Fruit fly (Drosophila melanogaster) ovary, adult (tissue): ENCODE results near the gene PH4alphaNE2.

Experiments used
- CG17801 ChIP-seq: fragments of 200-800 bp; optimal IDR thresholded peaks from 2 replicates; lab custom pipeline; 2019; ENCODE audit warnings: missing biosample characterization, mild to moderate bottlenecking, missing genetic modification characterization, moderate library complexity; ENCODE audit not compliant: partially characterized antibody

Gene PH4alphaNE2

dm6 chr3R:30512114-30512513 is at the start of gene PH4alphaNE2:
Gene PH4alphaNE2 (minus strand): TSS chr3R:30512214.
- no peak for TF ChIP-seq CG17801 (GFP tag; lab: Kevin White, UChicago)

dm6 chr3R:30561207-30561606 is 49.2 kb upstream of the PH4alphaNE2 start:
- no peak for TF ChIP-seq CG17801 (GFP tag; lab: Kevin White, UChicago)

- TF ChIP-seq CG17801 (GFP tag; lab: Kevin White, UChicago): no peak
Observed at dm6 chr3R:30560070-30560469, 48.1 kb upstream of the PH4alphaNE2 start, which contains the start of gene CG34155. Gene CG34155 (minus strand): TSS chr3R:30560199.

- no peak for TF ChIP-seq CG17801 (GFP tag; lab: Kevin White, UChicago)
Observed at dm6 chr3R:30552548-30552947, 40.5 kb upstream of the PH4alphaNE2 start.

dm6 chr3R:30550044-30550443 is 38.0 kb upstream of the PH4alphaNE2 start:
- no peak for TF ChIP-seq CG17801 (GFP tag; lab: Kevin White, UChicago)

dm6 chr3R:30544974-30545373 is 33.0 kb upstream of the PH4alphaNE2 start:
- no peak for TF ChIP-seq CG17801 (GFP tag; lab: Kevin White, UChicago)

- TF ChIP-seq CG17801 (GFP tag; lab: Kevin White, UChicago): no peak
Observed at dm6 chr3R:30541469-30541868, 29.5 kb upstream of the PH4alphaNE2 start.

- no peak for TF ChIP-seq CG17801 (GFP tag; lab: Kevin White, UChicago)
Observed at dm6 chr3R:30540196-30540595, 28.2 kb upstream of the PH4alphaNE2 start.

dm6 chr3R:30536919-30537318 is 24.9 kb upstream of the PH4alphaNE2 start:
- TF ChIP-seq CG17801 (GFP tag; lab: Kevin White, UChicago): no peak

- no peak for TF ChIP-seq CG17801 (GFP tag; lab: Kevin White, UChicago)
Observed at dm6 chr3R:30536432-30536831, 24.4 kb upstream of the PH4alphaNE2 start.

dm6 chr3R:30534444-30534843 is 22.4 kb upstream of the PH4alphaNE2 start:
- no peak for TF ChIP-seq CG17801 (GFP tag; lab: Kevin White, UChicago)

dm6 chr3R:30531989-30532653 is 20.1 kb upstream of the PH4alphaNE2 start, which contains the start of gene tmod:
Gene tmod (plus strand): TSS chr3R:30532607.
- peak; percentile 63 for TF ChIP-seq CG17801 (GFP tag; lab: Kevin White, UChicago)

- no peak for TF ChIP-seq CG17801 (GFP tag; lab: Kevin White, UChicago)
Observed at dm6 chr3R:30531129-30531708, 19.2 kb upstream of the PH4alphaNE2 start.

- TF ChIP-seq CG17801 (GFP tag; lab: Kevin White, UChicago): no peak
Observed at dm6 chr3R:30529570-30529969, 17.6 kb upstream of the PH4alphaNE2 start.

dm6 chr3R:30528692-30529305 is 16.8 kb upstream of the PH4alphaNE2 start:
- no peak for TF ChIP-seq CG17801 (GFP tag; lab: Kevin White, UChicago)
